Worm (Caenorhabditis elegans): ENCODE results near the gene tba-7.

The tba-7 gene

DNA sequence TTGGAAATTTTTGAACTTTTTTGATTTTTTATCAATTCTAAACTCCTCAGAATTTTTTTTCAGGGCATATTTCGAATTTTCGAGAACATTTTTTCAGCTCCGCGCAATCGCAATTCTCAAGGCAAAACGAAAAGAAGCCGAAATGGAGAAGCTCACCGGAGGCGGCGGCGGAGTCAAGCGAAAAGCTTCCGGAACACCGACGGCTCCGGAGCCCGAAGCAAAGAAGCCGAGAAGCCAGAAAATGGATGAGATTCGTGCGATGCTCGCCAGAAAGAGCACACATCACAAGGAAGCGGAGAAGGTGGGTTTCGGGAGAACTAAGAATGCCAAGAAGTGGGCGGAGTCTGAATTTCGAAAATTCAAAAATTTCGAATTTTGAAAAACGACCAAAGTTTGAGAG, 47.5 kb downstream of the tba-7 start:
- no peak for TF ChIP-seq ceh-22 (tag; optimal IDR thresholded peaks at IDR 0.05)
- no peak for TF ChIP-seq che-1 (tag; optimal IDR thresholded peaks at IDR 0.05)
- no peak for TF ChIP-seq eyg-1 (tag; optimal IDR thresholded peaks at IDR 0.05)
- TF ChIP-seq ceh-45 (GFP tag; IDR thresholded peaks at IDR 0.05), result no peak
- no peak for TF ChIP-seq hlh-15 (tag; optimal IDR thresholded peaks at IDR 0.05)
- no peak for TF ChIP-seq ceh-24 (tag; optimal IDR thresholded peaks at IDR 0.05)
- TF ChIP-seq hlh-6 (tag; optimal IDR thresholded peaks at IDR 0.05), result no peak
- no peak for TF ChIP-seq nhr-232 (tag; optimal IDR thresholded peaks at IDR 0.05)
- TF ChIP-seq rnt-1 (tag; optimal IDR thresholded peaks at IDR 0.05), result no peak
